Worm (Caenorhabditis elegans) whole organism, young adult: ENCODE measurements around the gene scl-10.
A peak's percentile ranks its signal among the peaks of the same experiment; 100 is the strongest.

Experiments
- B0019.2 ChIP-seq: fragments of 200-800 bp; sonication (Bioruptor generic); conservative IDR thresholded peaks from 2 replicates; pipeline ENCODE4 v1.3.6; 2022; ENCODE audit warnings: missing genetic modification reagents, missing genetic modification characterization, missing compliant biosample characterization
- B0261.1 ChIP-seq: sonication (generic microtip); optimal IDR thresholded peaks from 2 replicates; lab custom pipeline; 2016; ENCODE audit warnings: mild to moderate bottlenecking, missing genetic modification characterization, moderate library complexity, missing compliant biosample characterization
- B0336.3 ChIP-seq: fragments of 200-800 bp; sonication (Bioruptor generic); IDR thresholded peaks from 2 replicates; pipeline ENCODE4 v1.3.6; 2022; ENCODE audit warnings: missing genetic modification characterization, missing compliant biosample characterization
- D2030.7 ChIP-seq: fragments of 200-800 bp; sonication (Bioruptor generic); IDR thresholded peaks from 2 replicates; pipeline ENCODE4 v1.3.6; 2022; ENCODE audit warnings: missing genetic modification reagents, missing genetic modification characterization, missing compliant biosample characterization
- F23B12.7 ChIP-seq: sonication (generic microtip); optimal IDR thresholded peaks from 2 replicates; lab custom pipeline; 2017; ENCODE audit warnings: missing genetic modification characterization, mild to moderate bottlenecking, missing compliant biosample characterization, antibody characterized with exemption, moderate library complexity; ENCODE audit not compliant: insufficient read depth
- F33H1.4 ChIP-seq: fragments of 200-800 bp; sonication (Bioruptor generic); IDR thresholded peaks from 2 replicates; pipeline ENCODE4 v1.3.6; 2022; ENCODE audit warnings: missing genetic modification reagents, missing genetic modification characterization, missing compliant biosample characterization
- F52B5.7 ChIP-seq: sonication (generic microtip); optimal IDR thresholded peaks from 2 replicates; lab custom pipeline; 2016; ENCODE audit warnings: mild to moderate bottlenecking, missing genetic modification characterization, missing compliant biosample characterization
- F57C9.4 ChIP-seq: sonication (generic microtip); optimal IDR thresholded peaks from 2 replicates; lab custom pipeline; 2017; ENCODE audit warnings: mild to moderate bottlenecking, missing genetic modification characterization, missing compliant biosample characterization
- ZK185.1 ChIP-seq: sonication (generic microtip); optimal IDR thresholded peaks from 2 replicates; lab custom pipeline; 2016; ENCODE audit warnings: mild to moderate bottlenecking, missing genetic modification characterization, missing compliant biosample characterization; ENCODE audit not compliant: poor library complexity, severe bottlenecking
- akir-1 ChIP-seq: fragments of 200-800 bp; sonication (Bioruptor generic); optimal IDR thresholded peaks from 2 replicates; lab custom pipeline; 2018; ENCODE audit warnings: mild to moderate bottlenecking, missing genetic modification characterization, moderate library complexity, missing compliant biosample characterization
- bed-1 ChIP-seq: fragments of 200-800 bp; sonication (Bioruptor generic); IDR thresholded peaks from 2 replicates; pipeline ENCODE4 v1.3.6; 2022; ENCODE audit warnings: missing genetic modification reagents, missing genetic modification characterization, missing compliant biosample characterization
- ccch-3 ChIP-seq: fragments of 200-800 bp; sonication (Bioruptor generic); optimal IDR thresholded peaks from 2 replicates; lab custom pipeline; 2018; ENCODE audit warnings: mild to moderate bottlenecking, missing genetic modification characterization, missing compliant biosample characterization
- cebp-1 ChIP-seq, 2 experiments: fragments of 200-800 bp in 1 of 2; sonication (Bioruptor generic) in 1 of 2; sonication (generic microtip) in 1 of 2; IDR thresholded peaks in 1 of 2; optimal IDR thresholded peaks in 1 of 2; 2 replicates each; pipeline versions ENCODE4 v1.3.6 to Lab custom; 2017 to 2022; ENCODE audit warnings: missing compliant biosample characterization in 2 of 2, missing genetic modification characterization in 2 of 2, mild to moderate bottlenecking in 1 of 2, missing genetic modification reagents in 1 of 2, moderate library complexity in 1 of 2
- ceh-27 ChIP-seq: fragments of 200-800 bp; sonication (Bioruptor generic); optimal IDR thresholded peaks from 2 replicates; lab custom pipeline; 2018; ENCODE audit warnings: mild to moderate bottlenecking, missing genetic modification characterization, moderate library complexity, missing compliant biosample characterization
- ceh-40 ChIP-seq: fragments of 200-800 bp; sonication (Bioruptor generic); IDR thresholded peaks from 2 replicates; pipeline ENCODE4 v1.3.6; 2022; ENCODE audit warnings: missing genetic modification characterization, missing compliant biosample characterization
- ceh-79 ChIP-seq: sonication (generic microtip); optimal IDR thresholded peaks from 2 replicates; lab custom pipeline; 2017; ENCODE audit warnings: mild to moderate bottlenecking, missing genetic modification characterization, missing compliant biosample characterization
- die-1 ChIP-seq: sonication (generic microtip); optimal IDR thresholded peaks from 2 replicates; lab custom pipeline; 2016; ENCODE audit warnings: missing genotype, mild to moderate bottlenecking, missing genetic modification characterization, missing compliant biosample characterization
- egl-18 ChIP-seq: fragments of 200-800 bp; sonication (Bioruptor generic); IDR thresholded peaks from 2 replicates; pipeline ENCODE4 v1.3.6; 2022; ENCODE audit warnings: missing genetic modification reagents, missing genetic modification characterization, missing compliant biosample characterization
- fkh-3 ChIP-seq: sonication (generic microtip); optimal IDR thresholded peaks from 2 replicates; lab custom pipeline; 2016; ENCODE audit warnings: mild to moderate bottlenecking, missing genetic modification characterization, missing compliant biosample characterization
- gei-17 ChIP-seq: fragments of 200-800 bp; sonication (Bioruptor generic); optimal IDR thresholded peaks from 2 replicates; lab custom pipeline; 2018; ENCODE audit warnings: mild to moderate bottlenecking, missing genetic modification characterization, missing compliant biosample characterization
- hlh-26 ChIP-seq: fragments of 200-800 bp; sonication (Bioruptor generic); conservative IDR thresholded peaks from 2 replicates; pipeline ENCODE4 v1.3.6; 2022; ENCODE audit warnings: missing genetic modification reagents, missing genetic modification characterization, missing compliant biosample characterization
- hmg-20 ChIP-seq: fragments of 200-800 bp; sonication (Bioruptor generic); IDR thresholded peaks from 2 replicates; pipeline ENCODE4 v1.3.6; 2022; ENCODE audit warnings: missing genetic modification reagents, missing genetic modification characterization, missing compliant biosample characterization
- let-526 ChIP-seq: fragments of 200-800 bp; sonication (Bioruptor generic); IDR thresholded peaks from 2 replicates; pipeline ENCODE4 v1.3.6; 2022; ENCODE audit warnings: missing genetic modification reagents, missing genetic modification characterization, missing compliant biosample characterization
- let-607 ChIP-seq, 2 experiments: fragments of 200-800 bp in 1 of 2; sonication (Bioruptor generic) in 1 of 2; sonication (generic microtip) in 1 of 2; optimal IDR thresholded peaks; 2 replicates each; lab custom pipeline; 2016 to 2018; ENCODE audit warnings: mild to moderate bottlenecking in 2 of 2, missing compliant biosample characterization in 2 of 2, missing genetic modification characterization in 2 of 2, moderate library complexity in 2 of 2, missing genotype in 1 of 2
- lin-26 ChIP-seq: fragments of 200-800 bp; sonication (Bioruptor generic); IDR thresholded peaks from 2 replicates; pipeline ENCODE4 v1.3.6; 2022; ENCODE audit warnings: missing genetic modification reagents, missing genetic modification characterization, missing compliant biosample characterization
- lin-35 ChIP-seq, 3 experiments: fragments of 150-350 bp in 2 of 3; sonication (generic microtip) in 1 of 3; optimal IDR thresholded peaks; 2 replicates each; lab custom pipeline; 2014 to 2018; ENCODE audit warnings: missing biosample characterization in 3 of 3, missing genetic modification characterization in 3 of 3, missing genetic modification reagents in 3 of 3
- lin-54 ChIP-seq: fragments of 200-800 bp; sonication (Bioruptor generic); optimal IDR thresholded peaks from 2 replicates; lab custom pipeline; 2018; ENCODE audit warnings: mild to moderate bottlenecking, missing genetic modification characterization, missing compliant biosample characterization
- lsy-27 ChIP-seq: sonication (generic microtip); optimal IDR thresholded peaks from 2 replicates; lab custom pipeline; 2017; ENCODE audit warnings: missing genetic modification characterization, mild to moderate bottlenecking, missing compliant biosample characterization, antibody characterized with exemption, missing genotype, borderline replicate concordance; ENCODE audit not compliant: insufficient read depth
- madf-10 ChIP-seq: sonication (generic microtip); optimal IDR thresholded peaks from 2 replicates; lab custom pipeline; 2016; ENCODE audit warnings: mild to moderate bottlenecking, missing genetic modification characterization, missing compliant biosample characterization
- madf-3 ChIP-seq: fragments of 200-800 bp; sonication (Bioruptor generic); IDR thresholded peaks from 2 replicates; pipeline ENCODE4 v1.3.6; 2022; ENCODE audit warnings: missing genetic modification reagents, missing genetic modification characterization, missing compliant biosample characterization
- madf-6 ChIP-seq: fragments of 200-800 bp; sonication (Bioruptor generic); IDR thresholded peaks from 2 replicates; pipeline ENCODE4 v1.3.6; 2022; ENCODE audit warnings: missing genetic modification reagents, missing genetic modification characterization, missing compliant biosample characterization
- mel-28 ChIP-seq: sonication (generic microtip); optimal IDR thresholded peaks from 2 replicates; lab custom pipeline; 2016; ENCODE audit warnings: borderline replicate concordance, mild to moderate bottlenecking, missing genetic modification characterization, missing compliant biosample characterization
- nhr-179 ChIP-seq: sonication (generic microtip); optimal IDR thresholded peaks from 2 replicates; lab custom pipeline; 2016; ENCODE audit warnings: mild to moderate bottlenecking, missing genetic modification characterization, missing compliant biosample characterization
- nhr-27 ChIP-seq: fragments of 200-800 bp; sonication (Bioruptor generic); optimal IDR thresholded peaks from 2 replicates; lab custom pipeline; 2018; ENCODE audit warnings: mild to moderate bottlenecking, missing genetic modification characterization, moderate library complexity, missing compliant biosample characterization
- nhr-90 ChIP-seq: sonication (generic microtip); optimal IDR thresholded peaks from 2 replicates; lab custom pipeline; 2016; ENCODE audit warnings: missing genotype, mild to moderate bottlenecking, missing genetic modification characterization, missing compliant biosample characterization
- repo-1 ChIP-seq: sonication (generic microtip); optimal IDR thresholded peaks from 2 replicates; lab custom pipeline; 2017; ENCODE audit warnings: mild to moderate bottlenecking, missing genetic modification characterization, missing compliant biosample characterization
- sdz-38 ChIP-seq: sonication (generic microtip); optimal IDR thresholded peaks from 2 replicates; lab custom pipeline; 2016; ENCODE audit warnings: missing genotype, missing genetic modification characterization, missing compliant biosample characterization
- sea-2 ChIP-seq: fragments of 200-800 bp; sonication (Bioruptor generic); IDR thresholded peaks from 2 replicates; pipeline ENCODE4 v1.3.6; 2022; ENCODE audit warnings: missing genetic modification characterization, missing compliant biosample characterization
- snpc-1.1 ChIP-seq: sonication (generic microtip); optimal IDR thresholded peaks from 2 replicates; lab custom pipeline; 2017; ENCODE audit warnings: missing genetic modification characterization, mild to moderate bottlenecking, missing compliant biosample characterization, antibody characterized with exemption, moderate library complexity, missing genotype, missing genetic modification reagents; ENCODE audit not compliant: insufficient read depth
- tbp1 ChIP-seq: fragments of 200-800 bp; sonication (Bioruptor generic); optimal IDR thresholded peaks from 2 replicates; lab custom pipeline; 2018; ENCODE audit warnings: mild to moderate bottlenecking, missing genetic modification characterization, missing compliant biosample characterization
- ztf-25 ChIP-seq: fragments of 200-800 bp; sonication (Bioruptor generic); IDR thresholded peaks from 2 replicates; pipeline ENCODE4 v1.3.6; 2022; ENCODE audit warnings: missing genetic modification reagents, missing genetic modification characterization, missing compliant biosample characterization
- ztf-28 ChIP-seq: fragments of 200-800 bp; sonication (Bioruptor generic); IDR thresholded peaks from 2 replicates; pipeline ENCODE4 v1.3.6; 2022; ENCODE audit warnings: missing genetic modification reagents, missing genetic modification characterization, missing compliant biosample characterization

Gene scl-10

ce11 chrIV:13093677-13094076, 45.4 kb downstream of the scl-10 start, which contains the start of the genes prcc-1 and C39E9.12 (continued):
- no peak for TF ChIP-seq die-1 (tag; lab: Kevin White, UChicago)
- TF ChIP-seq lin-26 (GFP tag; lab: Robert Waterston, UW) = no peak
- 0 out of 2 replicates have a peak, but pooled peaks have one; percentile 21 for TF ChIP-seq B0336.3 (GFP tag; lab: Robert Waterston, UW)
- peak; percentile 89 for TF ChIP-seq D2030.7 (GFP tag; lab: Robert Waterston, UW)
- TF ChIP-seq repo-1 (tag; lab: Kevin White, UChicago) = no peak
- no peak for TF ChIP-seq hmg-20 (GFP tag; lab: Robert Waterston, UW)
- no peak for TF ChIP-seq mel-28
- no peak for TF ChIP-seq nhr-179 (tag; lab: Kevin White, UChicago)
- TF ChIP-seq ceh-79 = no peak
- peak; percentile 61 for TF ChIP-seq F23B12.7 (tag; lab: Kevin White, UChicago)
- peak; percentile 74 for TF ChIP-seq F33H1.4 (GFP tag; lab: Robert Waterston, UW)
- TF ChIP-seq madf-3 = peak; percentile 72
- no peak for TF ChIP-seq lsy-27 (tag; lab: Kevin White, UChicago)
- no peak for TF ChIP-seq sdz-38 (tag; lab: Kevin White, UChicago)
- peak; percentile 47 for TF ChIP-seq tbp1 (GFP tag; lab: Kevin White, UChicago)
- TF ChIP-seq hlh-26 (GFP tag; lab: Robert Waterston, UW) = no peak
- no peak for TF ChIP-seq nhr-27 (tag; lab: Kevin White, UChicago)
- TF ChIP-seq bed-1 (GFP tag; lab: Robert Waterston, UW) = no peak
- TF ChIP-seq ceh-27 = peak; percentile 12
- TF ChIP-seq cebp-1 (GFP tag; IDR thresholded peaks at IDR 0.05; lab: Robert Waterston, UW) = no peak
- TF ChIP-seq cebp-1 (tag; optimal IDR thresholded peaks at IDR 0.05; lab: Kevin White, UChicago) = no peak
- peak; percentile 95 for TF ChIP-seq madf-6 (GFP tag; lab: Robert Waterston, UW)
- TF ChIP-seq gei-17 (GFP tag; lab: Kevin White, UChicago) = no peak
- TF ChIP-seq akir-1 (GFP tag; lab: Kevin White, UChicago) = no peak
- TF ChIP-seq ccch-3 = no peak
- TF ChIP-seq let-526 (GFP tag; lab: Robert Waterston, UW) = no peak
- TF ChIP-seq nhr-90 (tag; lab: Kevin White, UChicago) = no peak
- TF ChIP-seq B0261.1 = no peak
- peak; percentile 58 for TF ChIP-seq snpc-1.1 (tag; lab: Kevin White, UChicago)
- TF ChIP-seq sea-2 (GFP tag; lab: Robert Waterston, UW) = no peak
- TF ChIP-seq lin-35 (GFP tag; optimal IDR thresholded peaks at IDR 0.05; lab: Kevin White, UChicago) = peak in 2 of 3 experiments; percentile 1 to 86
- no peak for TF ChIP-seq F52B5.7 (tag; lab: Kevin White, UChicago)
- TF ChIP-seq B0019.2 (GFP tag; lab: Robert Waterston, UW) = peak; percentile 69
- TF ChIP-seq ztf-28 (GFP tag; lab: Robert Waterston, UW) = no peak
- no peak for TF ChIP-seq madf-10 (tag; lab: Kevin White, UChicago)
- no peak for TF ChIP-seq egl-18 (GFP tag; lab: Robert Waterston, UW)
- TF ChIP-seq fkh-3 (tag; lab: Kevin White, UChicago) = no peak
- no peak for TF ChIP-seq F57C9.4 (tag; lab: Kevin White, UChicago)
- no peak for TF ChIP-seq let-607 (tag; optimal IDR thresholded peaks at IDR 0.05; lab: Kevin White, UChicago)
- no peak for TF ChIP-seq ceh-40 (GFP tag; lab: Robert Waterston, UW)
- TF ChIP-seq ztf-25 = no peak
- no peak for TF ChIP-seq ZK185.1
- peak; percentile 82 for TF ChIP-seq lin-54 (GFP tag; lab: Kevin White, UChicago)
- TF ChIP-seq, all 124 proteins: peak for 34
